Worm (Caenorhabditis elegans) whole organism, young adult: ENCODE data around the gene mel-11.

Experiments
- C06A6.2 ChIP-seq: fragments of 200-800 bp; sonication (Bioruptor generic); conservative IDR thresholded peaks from 2 replicates; pipeline ENCODE4 v1.3.6; 2022; ENCODE audit warnings: missing genetic modification characterization, missing compliant biosample characterization
- F57C9.4 ChIP-seq: sonication (generic microtip); optimal IDR thresholded peaks from 2 replicates; lab custom pipeline; 2017; ENCODE audit warnings: mild to moderate bottlenecking, missing genetic modification characterization, missing compliant biosample characterization
- aptf-3 ChIP-seq: fragments of 200-800 bp; sonication (Bioruptor generic); IDR thresholded peaks from 2 replicates; pipeline ENCODE4 v1.3.6; 2022; ENCODE audit warnings: missing genetic modification characterization, missing compliant biosample characterization
- him-1 ChIP-seq: sonication (generic microtip); optimal IDR thresholded peaks from 2 replicates; lab custom pipeline; 2016; ENCODE audit warnings: missing genotype, missing genetic modification reagents, missing genetic modification characterization, missing compliant biosample characterization
- pha-4 ChIP-seq: fragments of 150-350 bp; sonication (generic microtip); optimal IDR thresholded peaks from 2 replicates; lab custom pipeline; 2014; ENCODE audit warnings: missing biosample characterization, missing genetic modification reagents, missing genetic modification characterization
- zfh-2 ChIP-seq: fragments of 200-800 bp; sonication (Bioruptor generic); conservative IDR thresholded peaks from 2 replicates; pipeline ENCODE4 v1.3.6; 2022; ENCODE audit warnings: missing genetic modification reagents, missing genetic modification characterization, missing compliant biosample characterization

DNA sequence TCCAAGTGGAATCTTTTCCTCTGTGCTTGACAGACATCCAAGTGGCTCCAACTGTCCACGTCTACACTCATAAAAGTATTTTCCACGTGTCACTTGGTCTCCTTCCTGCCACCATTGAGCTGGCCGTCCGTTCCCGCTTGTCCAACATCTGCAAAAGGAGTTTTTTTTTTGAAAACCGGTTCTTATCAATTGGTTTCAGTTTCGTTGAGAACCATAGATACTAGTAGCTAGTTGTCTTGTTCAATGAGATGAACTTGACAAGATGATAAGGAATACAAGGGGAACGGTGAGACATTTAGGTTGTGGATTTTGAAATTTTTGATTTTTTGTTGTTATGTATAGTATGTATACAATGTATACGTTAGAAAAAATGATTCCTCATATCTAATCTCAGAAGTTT is 12.5 kb upstream of the mel-11 start:
- TF ChIP-seq pha-4 (tag; lab: Kevin White, UChicago), result no peak
- TF ChIP-seq zfh-2 (GFP tag; lab: Robert Waterston, UW), result no peak
- no peak for TF ChIP-seq F57C9.4 (tag; lab: Kevin White, UChicago)
- TF ChIP-seq him-1 (tag; lab: Kevin White, UChicago), result no peak
- TF ChIP-seq C06A6.2 (GFP tag; lab: Robert Waterston, UW), result no peak
- TF ChIP-seq aptf-3, result no peak
